Worm (Caenorhabditis elegans) whole organism, L3 larva: ENCODE results near the gene glb-12.

Experiments used
- aly-2 ChIP-seq: fragments of 150-350 bp; optimal IDR thresholded peaks from 2 replicates; lab custom pipeline; 2014; ENCODE audit warnings: missing biosample characterization, missing genetic modification characterization
- eor-1 ChIP-seq, 2 experiments: fragments of 150-350 bp; optimal IDR thresholded peaks; 2 replicates each; lab custom pipeline; 2014 to 2018; ENCODE audit warnings: missing biosample characterization in 2 of 2, missing genetic modification characterization in 2 of 2
- fkh-10 ChIP-seq: sonication (generic microtip); optimal IDR thresholded peaks from 2 replicates; lab custom pipeline; 2017; ENCODE audit warnings: missing biosample characterization, missing genetic modification reagents, missing genetic modification characterization
- jun-1 ChIP-seq: fragments of 150-350 bp; optimal IDR thresholded peaks from 2 replicates; lab custom pipeline; 2014; ENCODE audit warnings: missing biosample characterization, missing genetic modification reagents, missing genetic modification characterization
- nhr-28 ChIP-seq: fragments of 150-350 bp; optimal IDR thresholded peaks from 2 replicates; lab custom pipeline; 2014; ENCODE audit warnings: missing biosample characterization, missing genetic modification characterization
- nhr-67 ChIP-seq: fragments of 150-350 bp; optimal IDR thresholded peaks from 2 replicates; lab custom pipeline; 2014; ENCODE audit warnings: missing biosample characterization, missing genetic modification characterization
- unc-62 ChIP-seq: fragments of 150-350 bp; sonication (generic microtip); optimal IDR thresholded peaks from 4 replicates; lab custom pipeline; 2014; ENCODE audit warnings: missing biosample characterization, missing genetic modification reagents, missing genetic modification characterization
- ztf-11 ChIP-seq: fragments of 150-350 bp; optimal IDR thresholded peaks from 2 replicates; lab custom pipeline; 2014; ENCODE audit warnings: missing biosample characterization, missing genetic modification characterization
- ztf-4 ChIP-seq: fragments of 150-350 bp; optimal IDR thresholded peaks from 2 replicates; lab custom pipeline; 2014; ENCODE audit warnings: missing biosample characterization, missing genetic modification characterization

DNA sequence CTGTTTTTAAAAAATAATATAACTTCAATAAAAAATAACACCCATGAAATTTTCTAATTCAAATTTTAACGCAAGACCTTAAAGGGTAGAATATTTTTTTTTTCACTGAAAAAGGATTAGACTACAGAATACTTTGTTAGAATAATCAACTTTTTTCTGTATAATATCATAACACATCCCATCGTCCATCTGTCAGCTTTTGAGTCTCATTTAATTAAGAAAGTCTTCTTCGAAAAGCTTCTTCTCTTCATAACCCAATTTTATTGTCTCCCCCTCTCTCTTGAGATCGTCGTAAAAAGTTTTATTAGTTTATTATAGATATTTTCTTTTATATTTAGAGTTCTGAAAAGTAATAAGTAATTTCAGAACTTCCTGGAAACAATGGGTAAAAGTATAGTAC is 35.4 kb downstream of the glb-12 start:
- TF ChIP-seq nhr-67 (tag; lab: Kevin White, UChicago), result no peak
- peak; percentile 5 for TF ChIP-seq fkh-10 (GFP tag; lab: Kevin White, UChicago)
- no peak for TF ChIP-seq nhr-28
- TF ChIP-seq eor-1 (tag; optimal IDR thresholded peaks at IDR 0.05; lab: Kevin White, UChicago), result no peak
- no peak for TF ChIP-seq aly-2 (tag; lab: Kevin White, UChicago)
- TF ChIP-seq ztf-4 (tag; lab: Kevin White, UChicago), result no peak
- no peak for TF ChIP-seq jun-1 (tag; lab: Kevin White, UChicago)
- no peak for TF ChIP-seq ztf-11 (tag; lab: Kevin White, UChicago)
- no peak for TF ChIP-seq unc-62 (GFP tag; lab: Kevin White, UChicago)
